Worm (Caenorhabditis elegans): ENCODE measurements around the gene F31B9.4.

Gene F31B9.4

DNA sequence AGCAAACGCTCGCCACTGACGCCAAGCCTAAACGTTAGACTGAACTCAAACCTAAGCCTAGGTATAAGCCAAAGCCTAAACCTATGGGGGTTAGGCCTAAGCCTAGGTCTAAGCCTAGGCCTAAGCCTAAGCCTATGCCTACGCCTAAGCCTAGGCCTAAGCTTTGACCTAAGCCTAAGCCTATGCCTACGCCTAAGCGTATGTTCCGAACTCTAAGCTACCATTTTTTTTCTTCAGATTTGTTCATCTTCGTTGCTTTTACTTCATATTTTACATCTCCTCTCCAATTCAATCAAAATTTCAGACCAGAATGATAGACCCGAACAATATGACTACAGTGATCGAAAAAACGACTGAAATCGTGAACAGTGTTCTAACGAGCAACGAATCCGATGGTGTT is 6.6 kb downstream of the F31B9.4 start, which contains the start of gene npr-33:
TSS of gene npr-33 (plus strand) at position 301 of the 400 bp plus-strand sequence.
- TF ChIP-seq ceh-83 (GFP tag; optimal IDR thresholded peaks at IDR 0.05), result no peak
- no peak for TF ChIP-seq ceh-39 (tag; optimal IDR thresholded peaks at IDR 0.05)
- no peak for TF ChIP-seq zip-8 (tag; optimal IDR thresholded peaks at IDR 0.05)
- no peak for TF ChIP-seq blmp-1 (tag; optimal IDR thresholded peaks at IDR 0.05)
- no peak for TF ChIP-seq ceh-43 (GFP tag; optimal IDR thresholded peaks at IDR 0.05)
- TF ChIP-seq bed-3 (GFP tag; optimal IDR thresholded peaks at IDR 0.05), result no peak
- TF ChIP-seq unc-120 (tag; optimal IDR thresholded peaks at IDR 0.05; ENCODE audit: poor library complexity, severe bottlenecking), result no peak
- no peak for TF ChIP-seq M03D4.4 (tag; optimal IDR thresholded peaks at IDR 0.05)
- no peak for TF ChIP-seq nhr-2 (tag; optimal IDR thresholded peaks at IDR 0.05)
- TF ChIP-seq nhr-12 (tag; optimal IDR thresholded peaks at IDR 0.05), result no peak
- no peak for TF ChIP-seq nhr-76 (tag; optimal IDR thresholded peaks at IDR 0.05)
- TF ChIP-seq ztf-11 (tag; optimal IDR thresholded peaks at IDR 0.05), result no peak
- TF ChIP-seq mls-2 (tag; optimal IDR thresholded peaks at IDR 0.05), result no peak
- no peak for TF ChIP-seq unc-62 (GFP tag; optimal IDR thresholded peaks at IDR 0.05)
- no peak for TF ChIP-seq nhr-28 (tag; optimal IDR thresholded peaks at IDR 0.05)
- TF ChIP-seq cnd-1 (tag; optimal IDR thresholded peaks at IDR 0.05), result no peak
- TF ChIP-seq drap-1 (GFP tag; optimal IDR thresholded peaks at IDR 0.05), result no peak
- TF ChIP-seq lsy-2 (tag; optimal IDR thresholded peaks at IDR 0.05), result no peak

DNA sequence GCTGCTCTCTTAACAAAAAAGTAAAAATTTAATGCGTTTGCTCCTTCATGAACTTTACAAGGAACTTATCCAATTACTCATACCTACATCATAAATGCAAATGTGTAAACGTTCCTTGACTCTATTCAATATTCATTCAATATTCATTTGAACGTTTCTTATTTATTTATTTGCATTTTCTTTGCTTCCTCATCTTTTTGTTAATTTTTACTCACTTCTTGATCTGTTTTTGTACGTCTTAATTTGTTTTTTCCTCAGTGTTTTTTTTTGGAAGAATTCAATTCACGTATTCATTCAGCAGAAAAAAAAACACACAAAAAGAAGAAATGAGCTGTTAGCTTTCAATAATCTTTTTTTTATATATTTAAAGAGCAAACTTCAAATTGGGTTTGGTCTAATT is 14.1 kb downstream of the F31B9.4 start:
- TF ChIP-seq blmp-1 (tag; optimal IDR thresholded peaks at IDR 0.05) (no peak), lin-32 (GFP tag; optimal IDR thresholded peaks at IDR 0.05) (no peak), mab-5 (tag; optimal IDR thresholded peaks at IDR 0.05) (no peak), unc-120 (tag; optimal IDR thresholded peaks at IDR 0.05; ENCODE audit: poor library complexity, severe bottlenecking) (no peak), elt-1 (tag; optimal IDR thresholded peaks at IDR 0.05; ENCODE audit: borderline replicate concordance, insufficient read depth) (no peak), sptf-1 (tag; optimal IDR thresholded peaks at IDR 0.05) (no peak), nhr-28 (tag; optimal IDR thresholded peaks at IDR 0.05) (no peak), nhr-76 (tag; optimal IDR thresholded peaks at IDR 0.05) (no peak), mep-1 (tag; optimal IDR thresholded peaks at IDR 0.05) (no peak), lsy-2 (tag; optimal IDR thresholded peaks at IDR 0.05) (no peak), ceh-83 (GFP tag; optimal IDR thresholded peaks at IDR 0.05) (no peak), sem-2 (GFP tag; optimal IDR thresholded peaks at IDR 0.05) (no peak), zip-8 (tag; optimal IDR thresholded peaks at IDR 0.05) (no peak), cnd-1 (tag; optimal IDR thresholded peaks at IDR 0.05) (no peak)

DNA sequence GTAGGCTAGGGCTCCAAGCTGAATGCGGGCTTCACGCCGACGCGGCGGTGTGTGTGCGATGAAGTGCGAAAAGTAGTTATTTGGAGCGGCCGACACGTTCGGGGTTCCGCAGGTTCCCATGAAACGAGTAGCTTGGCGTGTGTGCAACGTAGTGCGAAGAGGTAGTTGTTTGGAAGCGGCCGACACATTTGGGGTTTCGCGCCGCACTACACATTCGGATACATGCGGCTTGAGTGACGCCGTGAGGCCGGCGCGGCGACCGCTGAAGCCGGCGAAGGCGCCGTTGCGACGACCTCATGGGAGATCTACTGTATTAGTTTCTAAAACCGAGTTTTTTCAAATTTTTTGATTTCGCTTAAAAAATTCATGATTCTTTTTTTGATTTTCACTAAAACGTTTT is 15.7 kb downstream of the F31B9.4 start:
- TF ChIP-seq cnd-1 (tag; optimal IDR thresholded peaks at IDR 0.05) (no peak), ceh-39 (tag; optimal IDR thresholded peaks at IDR 0.05) (no peak)

DNA sequence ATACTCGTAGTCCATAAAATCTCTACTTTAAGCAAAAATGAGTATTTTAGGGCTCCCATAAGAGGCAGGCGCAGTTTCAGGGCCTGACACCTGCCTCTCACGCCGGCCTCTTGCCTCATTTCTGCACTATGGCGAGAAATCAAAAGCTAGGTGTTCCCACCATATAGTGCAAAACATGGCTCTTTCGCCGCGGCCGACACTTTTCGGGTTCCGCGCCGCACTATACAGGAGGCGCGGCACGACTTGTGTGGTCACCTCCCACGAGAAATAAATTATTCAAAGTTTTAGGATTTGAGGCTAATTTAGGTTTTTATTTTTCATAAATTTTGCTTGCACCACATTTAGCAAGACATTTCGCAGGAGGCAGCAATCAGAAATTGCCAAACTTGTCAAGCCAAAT is 24.4 kb downstream of the F31B9.4 start:
- TF ChIP-seq ceh-43 (GFP tag; optimal IDR thresholded peaks at IDR 0.05) (no peak), elt-1 (tag; optimal IDR thresholded peaks at IDR 0.05; ENCODE audit: borderline replicate concordance, insufficient read depth) (no peak), nhr-12 (tag; optimal IDR thresholded peaks at IDR 0.05) (no peak), M03D4.4 (tag; optimal IDR thresholded peaks at IDR 0.05) (no peak), sem-2 (GFP tag; optimal IDR thresholded peaks at IDR 0.05) (no peak), pha-4 (tag; optimal IDR thresholded peaks at IDR 0.05) (no peak), zip-8 (tag; optimal IDR thresholded peaks at IDR 0.05) (no peak), nhr-237 (tag; optimal IDR thresholded peaks at IDR 0.05) (no peak), snpc-4 (tag; optimal IDR thresholded peaks at IDR 0.05) (no peak), nhr-76 (tag; optimal IDR thresholded peaks at IDR 0.05) (no peak), mab-5 (tag; optimal IDR thresholded peaks at IDR 0.05) (no peak), tbx-8 (GFP tag; optimal IDR thresholded peaks at IDR 0.05) (no peak), unc-39 (tag; optimal IDR thresholded peaks at IDR 0.05) (no peak), drap-1 (GFP tag; optimal IDR thresholded peaks at IDR 0.05) (no peak), hlh-1 (tag; optimal IDR thresholded peaks at IDR 0.05) (no peak), flh-1 (GFP tag; optimal IDR thresholded peaks at IDR 0.05) (no peak), elt-3 (tag; optimal IDR thresholded peaks at IDR 0.05) (no peak), ceh-83 (GFP tag; optimal IDR thresholded peaks at IDR 0.05) (no peak), mls-2 (tag; optimal IDR thresholded peaks at IDR 0.05) (no peak), lin-32 (GFP tag; optimal IDR thresholded peaks at IDR 0.05) (no peak)

DNA sequence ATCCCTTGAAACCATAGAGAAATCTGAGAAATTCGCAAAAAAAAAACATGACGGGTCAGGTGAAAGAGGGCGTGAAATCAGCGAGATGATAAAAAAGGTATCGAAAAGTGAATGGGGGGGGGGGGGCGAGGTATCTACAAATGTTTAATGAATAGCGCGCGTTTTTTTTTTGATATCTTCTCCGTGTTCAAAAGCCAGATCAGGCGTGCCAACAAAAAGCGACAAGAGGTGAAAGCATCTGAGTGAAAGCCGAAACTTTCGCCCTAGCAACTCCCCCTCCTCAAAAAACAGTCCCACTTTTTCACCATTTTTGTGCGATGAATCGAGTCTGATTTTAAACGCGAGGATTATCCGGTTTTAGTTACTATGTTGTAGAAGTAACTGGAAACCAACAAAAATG is 28.9 kb downstream of the F31B9.4 start:
- no peak for TF ChIP-seq ham-2 (GFP tag; optimal IDR thresholded peaks at IDR 0.05)
- no peak for TF ChIP-seq ces-1 (GFP tag; optimal IDR thresholded peaks at IDR 0.05)
- TF ChIP-seq nhr-76 (tag; optimal IDR thresholded peaks at IDR 0.05), result no peak
- TF ChIP-seq unc-39 (tag; optimal IDR thresholded peaks at IDR 0.05), result no peak
- TF ChIP-seq hlh-1 (tag; optimal IDR thresholded peaks at IDR 0.05), result no peak
- no peak for TF ChIP-seq lin-13 (tag; optimal IDR thresholded peaks at IDR 0.05)
- no peak for TF ChIP-seq sptf-1 (tag; optimal IDR thresholded peaks at IDR 0.05)
- TF ChIP-seq mab-5 (tag; optimal IDR thresholded peaks at IDR 0.05), result no peak
- no peak for TF ChIP-seq M03D4.4 (tag; optimal IDR thresholded peaks at IDR 0.05)
- no peak for TF ChIP-seq ceh-83 (GFP tag; optimal IDR thresholded peaks at IDR 0.05)
- TF ChIP-seq nhr-12 (tag; optimal IDR thresholded peaks at IDR 0.05), result no peak
- TF ChIP-seq flh-1 (GFP tag; optimal IDR thresholded peaks at IDR 0.05), result no peak
- TF ChIP-seq nhr-237 (tag; optimal IDR thresholded peaks at IDR 0.05), result no peak
- TF ChIP-seq ztf-11 (tag; optimal IDR thresholded peaks at IDR 0.05), result no peak
- no peak for TF ChIP-seq nhr-28 (tag; optimal IDR thresholded peaks at IDR 0.05)
- no peak for TF ChIP-seq elt-3 (tag; optimal IDR thresholded peaks at IDR 0.05)
- no peak for TF ChIP-seq drap-1 (GFP tag; optimal IDR thresholded peaks at IDR 0.05)
- no peak for TF ChIP-seq mls-2 (tag; optimal IDR thresholded peaks at IDR 0.05)
- TF ChIP-seq blmp-1 (tag; optimal IDR thresholded peaks at IDR 0.05), result no peak

Measured in whole organism, mixed stage, embryonic.